Fruit fly (Drosophila melanogaster): ENCODE results near the gene CG42788.

The CG42788 gene

DNA sequence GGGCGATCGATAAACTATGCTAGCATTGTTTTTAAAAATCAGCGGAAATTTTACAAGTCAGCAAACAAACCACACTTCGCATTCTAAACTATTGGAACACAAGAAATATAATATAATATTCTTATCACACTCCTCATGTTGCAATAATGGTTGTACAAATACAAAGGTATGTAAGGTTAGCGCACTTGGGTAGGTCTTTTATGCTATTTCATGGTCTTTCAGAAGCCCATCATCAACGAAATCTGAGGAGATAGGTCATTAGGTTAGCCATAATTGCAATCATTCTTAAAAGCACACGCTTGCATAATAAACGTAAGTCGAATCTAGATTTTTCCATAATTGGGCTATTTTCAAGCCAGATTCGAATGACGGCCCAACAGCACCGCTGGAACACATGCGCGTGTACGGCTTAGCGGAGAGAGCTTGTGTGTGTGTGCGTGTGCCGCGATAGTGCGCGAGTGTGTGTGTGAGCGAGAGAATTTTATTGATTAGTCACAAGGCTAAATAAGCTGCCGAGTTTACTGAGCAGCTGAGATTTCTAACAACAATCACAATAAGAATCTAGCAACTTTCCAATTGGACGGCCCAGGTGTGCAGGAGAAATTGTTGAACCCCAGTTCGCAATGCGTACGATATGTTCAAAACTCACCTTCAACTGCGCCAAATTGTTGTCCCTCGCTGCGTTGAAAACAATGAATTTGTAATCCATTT is 37.4 kb downstream of the CG42788 start (continued):
- TF ChIP-seq Camta (GFP tag; optimal IDR thresholded peaks at IDR 0.05) (no peak), CG12744 (GFP tag; optimal IDR thresholded peaks at IDR 0.05) (no peak), gt (GFP tag; IDR thresholded peaks at IDR 0.05) (no peak), CG9437 (GFP tag; optimal IDR thresholded peaks at IDR 0.05) (peak; percentile 49), ara (GFP tag; IDR thresholded peaks at IDR 0.05) (no peak), ham (GFP tag; IDR thresholded peaks at IDR 0.05) (no peak), repo (GFP tag; optimal IDR thresholded peaks at IDR 0.05) (no peak), crp (GFP tag; optimal IDR thresholded peaks at IDR 0.05) (peak in 1 of 2 experiments; percentile 46), CG9609 (GFP tag; optimal IDR thresholded peaks at IDR 0.05) (no peak), CG18764 (GFP tag; optimal IDR thresholded peaks at IDR 0.05) (no peak), h (optimal IDR thresholded peaks at IDR 0.05) (no peak), Hmr (GFP tag; optimal IDR thresholded peaks at IDR 0.05) (peak; percentile 48), CG2202 (tag; optimal IDR thresholded peaks at IDR 0.05) (no peak), CG4424 (GFP tag; optimal IDR thresholded peaks at IDR 0.05) (no peak), CG13894 (tag; optimal IDR thresholded peaks at IDR 0.05) (no peak), CG15479 (GFP tag; optimal IDR thresholded peaks at IDR 0.05) (no peak), D19A (tag; optimal IDR thresholded peaks at IDR 0.05) (no peak), CG10267 (tag; optimal IDR thresholded peaks at IDR 0.05) (no peak), CG11696 (GFP tag; IDR thresholded peaks at IDR 0.05) (no peak), CG3281 (GFP tag; optimal IDR thresholded peaks at IDR 0.05) (peak; percentile 24), Dad (GFP tag; optimal IDR thresholded peaks at IDR 0.05) (no peak), CG6175 (GFP tag; IDR thresholded peaks at IDR 0.05) (no peak), hth (optimal IDR thresholded peaks at IDR 0.05) (no peak), Sry-δ (GFP tag; optimal IDR thresholded peaks at IDR 0.05) (no peak), Blimp-1 (GFP tag; optimal IDR thresholded peaks at IDR 0.05) (no peak), YL-1 (GFP tag; optimal IDR thresholded peaks at IDR 0.05) (peak; percentile 26), stc (GFP tag; IDR thresholded peaks at IDR 0.05) (no peak), CG15601 (tag; optimal IDR thresholded peaks at IDR 0.05) (peak; percentile 27), tgo (GFP tag; IDR thresholded peaks at IDR 0.05) (no peak), CG15269 (tag; optimal IDR thresholded peaks at IDR 0.05) (peak; percentile 31), CG6765 (GFP tag; optimal IDR thresholded peaks at IDR 0.05) (no peak), lola (GFP tag; optimal IDR thresholded peaks at IDR 0.05) (peak in 1 of 3 experiments; percentile 24), psq (GFP tag; optimal IDR thresholded peaks at IDR 0.05) (no peak), CG9727 (GFP tag; optimal IDR thresholded peaks at IDR 0.05) (peak; percentile 25), CTCF (GFP tag; optimal IDR thresholded peaks at IDR 0.05) (no peak), CG8478 (optimal IDR thresholded peaks at IDR 0.05) (no peak), tx (GFP tag; optimal IDR thresholded peaks at IDR 0.05) (no peak), mam (GFP tag; optimal IDR thresholded peaks at IDR 0.05) (peak; percentile 4), NFAT (GFP tag; IDR thresholded peaks at IDR 0.05) (no peak), TFAM (GFP tag; optimal IDR thresholded peaks at IDR 0.05) (no peak), bigmax (GFP tag; optimal IDR thresholded peaks at IDR 0.05) (no peak), lbe (GFP tag; optimal IDR thresholded peaks at IDR 0.05) (no peak), klu (GFP tag; IDR thresholded peaks at IDR 0.05) (no peak), fd96Cb (tag; optimal IDR thresholded peaks at IDR 0.05) (no peak), Side (GFP tag; optimal IDR thresholded peaks at IDR 0.05) (no peak), Abd-B (GFP tag; optimal IDR thresholded peaks at IDR 0.05) (no peak), so (GFP tag; IDR thresholded peaks at IDR 0.05) (no peak), cwo (GFP tag; optimal IDR thresholded peaks at IDR 0.05) (no peak), unc-4 (GFP tag; IDR thresholded peaks at IDR 0.05; ENCODE audit: partially characterized antibody) (no peak), CG33213 (GFP tag; optimal IDR thresholded peaks at IDR 0.05) (no peak), CG11247 (GFP tag; IDR thresholded peaks at IDR 0.05) (no peak), seq (GFP tag; IDR thresholded peaks at IDR 0.05) (no peak)
